Fruit fly (Drosophila melanogaster): ENCODE measurements around the gene PIG-S.

PIG-S gene

dm6 chr3R:24890919-24891318 lies 26.7 kb downstream of the PIG-S start:
- TF ChIP-seq N (GFP tag; optimal IDR thresholded peaks at IDR 0.05) = no peak
- TF ChIP-seq Jra (GFP tag; optimal IDR thresholded peaks at IDR 0.05) = no peak
- TF ChIP-seq Mio (GFP tag; optimal IDR thresholded peaks at IDR 0.05) = no peak
- no peak for TF ChIP-seq dmrt93B (GFP tag; optimal IDR thresholded peaks at IDR 0.05)
- no peak for TF ChIP-seq tai (GFP tag; optimal IDR thresholded peaks at IDR 0.05)
- no peak for TF ChIP-seq lola (GFP tag; optimal IDR thresholded peaks at IDR 0.05)
- TF ChIP-seq OdsH (GFP tag; optimal IDR thresholded peaks at IDR 0.05) = no peak
- TF ChIP-seq psq (GFP tag; optimal IDR thresholded peaks at IDR 0.05) = no peak
- TF ChIP-seq Hnf4 (GFP tag; optimal IDR thresholded peaks at IDR 0.05) = no peak
- no peak for TF ChIP-seq Rel (GFP tag; optimal IDR thresholded peaks at IDR 0.05)
- TF ChIP-seq Rel (tag; optimal IDR thresholded peaks at IDR 0.05) = no peak

DNA sequence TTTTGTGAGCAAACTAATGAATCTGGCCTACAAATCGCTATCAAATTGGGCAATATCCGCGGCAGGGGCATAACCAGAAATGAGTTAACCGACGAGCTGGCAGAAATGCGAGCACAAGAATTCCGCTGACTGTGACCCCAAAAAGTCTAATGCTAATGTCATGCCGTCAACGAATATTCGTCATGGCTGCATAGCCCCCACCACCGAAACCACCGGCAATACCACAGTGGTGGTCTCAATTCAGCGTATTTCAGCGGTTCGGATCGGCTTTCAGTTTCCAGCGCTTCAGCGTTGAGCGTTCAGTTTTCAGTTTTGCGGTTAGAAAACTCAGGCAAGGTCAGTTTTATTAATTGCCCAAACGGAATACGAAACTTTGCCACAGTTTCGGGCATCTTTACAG lies 27.4 kb downstream of the PIG-S start:
- TF ChIP-seq dmrt93B (GFP tag; optimal IDR thresholded peaks at IDR 0.05) = no peak
- TF ChIP-seq Jra (GFP tag; optimal IDR thresholded peaks at IDR 0.05) = no peak
- TF ChIP-seq Mio (GFP tag; optimal IDR thresholded peaks at IDR 0.05) = no peak
- TF ChIP-seq psq (GFP tag; optimal IDR thresholded peaks at IDR 0.05) = no peak
- TF ChIP-seq Abd-B (GFP tag; optimal IDR thresholded peaks at IDR 0.05) = no peak
- TF ChIP-seq ey (GFP tag; optimal IDR thresholded peaks at IDR 0.05) = no peak
- TF ChIP-seq sv (GFP tag; optimal IDR thresholded peaks at IDR 0.05) = no peak
- TF ChIP-seq HLH106 (tag; optimal IDR thresholded peaks at IDR 0.05) = no peak
- no peak for TF ChIP-seq h (GFP tag; optimal IDR thresholded peaks at IDR 0.05)
- TF ChIP-seq fru (GFP tag; optimal IDR thresholded peaks at IDR 0.05) = no peak
- TF ChIP-seq woc (GFP tag; optimal IDR thresholded peaks at IDR 0.05) = no peak
- no peak for TF ChIP-seq Hnf4 (GFP tag; optimal IDR thresholded peaks at IDR 0.05)
- TF ChIP-seq tai (GFP tag; optimal IDR thresholded peaks at IDR 0.05) = no peak
- no peak for TF ChIP-seq foxo (GFP tag; optimal IDR thresholded peaks at IDR 0.05)

DNA sequence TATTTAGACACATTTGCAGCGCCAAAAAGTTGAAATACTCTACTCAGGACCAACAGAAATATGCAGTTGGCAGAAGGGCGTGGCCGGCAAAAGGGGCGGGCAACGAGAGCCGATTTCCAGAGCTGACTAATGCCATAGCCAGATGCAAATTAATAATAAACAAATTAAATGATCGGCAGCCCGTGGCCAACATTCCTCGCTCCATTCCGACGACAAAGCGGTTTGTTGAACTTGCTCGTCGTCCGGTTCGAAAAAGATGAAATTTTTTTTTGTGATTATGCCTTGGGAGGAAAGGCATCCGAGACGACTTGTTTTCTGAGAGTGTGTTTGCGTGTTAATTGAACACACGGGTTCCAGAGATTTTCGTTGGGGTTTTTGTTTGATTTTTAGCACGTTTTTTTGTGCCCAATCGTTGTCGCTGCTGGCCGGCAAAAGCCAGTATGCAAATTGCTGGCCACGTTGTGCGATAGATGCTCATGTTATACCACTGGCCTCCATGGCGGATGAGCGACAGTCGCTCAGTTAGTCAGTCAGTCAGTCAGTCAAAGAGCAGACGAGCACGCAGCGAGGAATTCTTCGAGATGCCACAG lies 28.3 kb downstream of the PIG-S start:
- TF ChIP-seq h (GFP tag; optimal IDR thresholded peaks at IDR 0.05) (peak; percentile 54), Vsx2 (GFP tag; optimal IDR thresholded peaks at IDR 0.05; ENCODE audit: partially characterized antibody) (peak; percentile 10), Rel (GFP tag; optimal IDR thresholded peaks at IDR 0.05) (no peak), Rel (tag; optimal IDR thresholded peaks at IDR 0.05) (peak; percentile 76), brk (GFP tag; optimal IDR thresholded peaks at IDR 0.05) (no peak), br (GFP tag; optimal IDR thresholded peaks at IDR 0.05) (peak; percentile 10)

- no peak for TF ChIP-seq h (GFP tag; optimal IDR thresholded peaks at IDR 0.05)
- TF ChIP-seq sage (GFP tag; optimal IDR thresholded peaks at IDR 0.05) = no peak
- no peak for TF ChIP-seq foxo (GFP tag; optimal IDR thresholded peaks at IDR 0.05)
- no peak for TF ChIP-seq dsf (GFP tag; optimal IDR thresholded peaks at IDR 0.05; ENCODE audit: borderline replicate concordance)
- no peak for TF ChIP-seq sv (GFP tag; optimal IDR thresholded peaks at IDR 0.05)
These were observed 29.2 kb downstream of the PIG-S start for dm6 chr3R:24888418-24888817.

dm6 chr3R:24886470-24886869 lies 31.2 kb downstream of the PIG-S start:
- TF ChIP-seq Rel (GFP tag; optimal IDR thresholded peaks at IDR 0.05) (no peak), Rel (tag; optimal IDR thresholded peaks at IDR 0.05) (no peak), Sp1 (GFP tag; optimal IDR thresholded peaks at IDR 0.05) (no peak), CG9705 (GFP tag; optimal IDR thresholded peaks at IDR 0.05) (no peak), Mio (GFP tag; optimal IDR thresholded peaks at IDR 0.05) (no peak), pan (optimal IDR thresholded peaks at IDR 0.05) (no peak), fru (GFP tag; optimal IDR thresholded peaks at IDR 0.05) (no peak), Dfd (GFP tag; optimal IDR thresholded peaks at IDR 0.05) (no peak), dmrt93B (GFP tag; optimal IDR thresholded peaks at IDR 0.05) (no peak), psq (GFP tag; optimal IDR thresholded peaks at IDR 0.05) (no peak)

DNA sequence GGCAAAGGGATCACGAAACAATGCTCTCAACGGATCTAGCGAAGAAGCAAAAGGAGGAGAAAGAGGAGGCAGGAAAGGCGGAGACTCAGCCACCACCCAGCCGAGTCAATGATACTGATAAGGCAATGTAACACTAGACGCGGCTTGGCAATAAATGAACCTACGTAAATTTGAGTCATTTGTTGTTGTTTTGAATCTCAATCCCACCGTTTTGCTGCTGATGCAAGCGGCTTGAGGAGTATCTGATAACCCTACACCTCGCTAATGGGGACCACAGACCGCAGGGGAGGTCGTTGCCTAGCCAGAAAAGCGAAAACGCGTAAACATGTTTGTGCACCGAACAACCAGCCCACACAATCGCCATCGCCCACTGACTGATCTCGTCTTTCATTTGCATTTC lies 39.0 kb downstream of the PIG-S start:
- no peak for TF ChIP-seq sage (GFP tag; optimal IDR thresholded peaks at IDR 0.05)
- TF ChIP-seq h (GFP tag; optimal IDR thresholded peaks at IDR 0.05) = no peak
- TF ChIP-seq Rel (GFP tag; optimal IDR thresholded peaks at IDR 0.05) = no peak
- peak; percentile 73 for TF ChIP-seq Rel (tag; optimal IDR thresholded peaks at IDR 0.05)
- no peak for TF ChIP-seq woc (GFP tag; optimal IDR thresholded peaks at IDR 0.05)

Measured in whole organism, wandering third instar larva.